Fruit fly (Drosophila melanogaster) whole organism, embryonic: ENCODE measurements around the gene CG32706.

ENCODE experiments used
- Antp ChIP-seq: fragments of 200-800 bp; sonication (Bioruptor generic); optimal IDR thresholded peaks from 3 replicates; lab custom pipeline; 2016; ENCODE audit warnings: missing biosample characterization, missing genetic modification characterization
- Blimp-1 ChIP-seq: fragments of 200-800 bp; sonication (Bioruptor generic); optimal IDR thresholded peaks from 3 replicates; lab custom pipeline; 2018; ENCODE audit warnings: missing biosample characterization, missing genetic modification characterization, mild to moderate bottlenecking, moderate library complexity, missing genetic modification reagents
- CG1024 ChIP-seq: fragments of 200-800 bp; sonication (Bioruptor generic); IDR thresholded peaks from 2 replicates; pipeline ENCODE4 v1.3.6; 2022; ENCODE audit warnings: missing biosample characterization, missing genetic modification characterization
- CG17186 ChIP-seq: fragments of 200-800 bp; sonication (Bioruptor generic); optimal IDR thresholded peaks from 3 replicates; lab custom pipeline; 2017; ENCODE audit warnings: missing biosample characterization, missing genetic modification reagents, missing genetic modification characterization
- CG17328 ChIP-seq: fragments of 200-800 bp; sonication (Bioruptor generic); IDR thresholded peaks from 2 replicates; pipeline ENCODE4 v1.3.6; 2022; ENCODE audit warnings: missing biosample characterization, missing genetic modification characterization
- CG17802 ChIP-seq: fragments of 200-800 bp; sonication (Bioruptor generic); optimal IDR thresholded peaks from 2 replicates; lab custom pipeline; 2018; ENCODE audit warnings: missing biosample characterization, mild to moderate bottlenecking, missing genetic modification characterization, moderate library complexity
- CG2129 ChIP-seq: fragments of 200-800 bp; sonication (Bioruptor generic); IDR thresholded peaks from 2 replicates; pipeline ENCODE4 v1.3.6; 2022; ENCODE audit warnings: missing biosample characterization, missing genetic modification characterization; ENCODE audit not compliant: partially characterized antibody
- CG2199 ChIP-seq: fragments of 200-800 bp; sonication (Bioruptor generic); IDR thresholded peaks from 3 replicates; pipeline ENCODE4 v1.3.6; 2022; ENCODE audit warnings: missing biosample characterization, missing genetic modification characterization
- CG30431 ChIP-seq: fragments of 200-800 bp; sonication (Bioruptor generic); optimal IDR thresholded peaks from 2 replicates; lab custom pipeline; 2017; ENCODE audit warnings: missing biosample characterization, missing genetic modification characterization
- CG32772 ChIP-seq: fragments of 200-800 bp; sonication (Bioruptor generic); IDR thresholded peaks from 2 replicates; pipeline ENCODE4 v1.3.6; 2022; ENCODE audit warnings: missing biosample characterization, missing genetic modification characterization
- CG34224 ChIP-seq: fragments of 200-800 bp; sonication (Bioruptor generic); IDR thresholded peaks from 3 replicates; pipeline ENCODE4 v1.3.6; 2022; ENCODE audit warnings: missing biosample characterization, missing genetic modification characterization; ENCODE audit not compliant: partially characterized antibody
- CG3995 ChIP-seq: fragments of 200-800 bp; sonication (Bioruptor generic); optimal IDR thresholded peaks from 3 replicates; lab custom pipeline; 2016; ENCODE audit warnings: missing biosample characterization, missing genetic modification characterization
- CG42726 ChIP-seq: fragments of 200-800 bp; sonication (Bioruptor generic); IDR thresholded peaks from 2 replicates; pipeline ENCODE4 v1.3.6; 2022; ENCODE audit warnings: missing biosample characterization, missing genetic modification characterization; ENCODE audit not compliant: partially characterized antibody
- CG4360 ChIP-seq: fragments of 200-800 bp; sonication (Bioruptor generic); IDR thresholded peaks from 2 replicates; pipeline ENCODE4 v1.3.6; 2022; ENCODE audit warnings: missing biosample characterization, missing genetic modification characterization
- CG6689 ChIP-seq: fragments of 200-800 bp; sonication (Bioruptor generic); IDR thresholded peaks from 2 replicates; pipeline ENCODE4 v1.3.6; 2022; ENCODE audit warnings: missing biosample characterization, missing genetic modification characterization
- CG7271 ChIP-seq: fragments of 200-800 bp; sonication (Bioruptor generic); optimal IDR thresholded peaks from 2 replicates; lab custom pipeline; 2018; ENCODE audit warnings: missing biosample characterization, mild to moderate bottlenecking, missing genetic modification characterization, moderate library complexity
- CG7839 ChIP-seq: fragments of 200-800 bp; sonication (Bioruptor generic); optimal IDR thresholded peaks from 3 replicates; lab custom pipeline; 2018; ENCODE audit warnings: missing biosample characterization, mild to moderate bottlenecking, missing genetic modification characterization, moderate library complexity
- CG8765 ChIP-seq: fragments of 200-800 bp; sonication (Bioruptor generic); IDR thresholded peaks from 2 replicates; pipeline ENCODE4 v1.3.6; 2022; ENCODE audit warnings: missing biosample characterization, missing genetic modification characterization
- Dref ChIP-seq: fragments of 200-800 bp; sonication (Bioruptor generic); IDR thresholded peaks from 2 replicates; pipeline ENCODE4 v1.3.6; 2022; ENCODE audit warnings: missing biosample characterization, missing genetic modification characterization
- Drgx ChIP-seq: fragments of 200-800 bp; sonication (Bioruptor generic); IDR thresholded peaks from 2 replicates; pipeline ENCODE4 v1.3.6; 2022; ENCODE audit warnings: missing biosample characterization, missing genetic modification characterization
- E2f2 ChIP-seq: fragments of 200-800 bp; sonication (Bioruptor generic); IDR thresholded peaks from 2 replicates; pipeline ENCODE4 v1.3.6; 2022; ENCODE audit warnings: missing biosample characterization, missing genetic modification characterization
- Ets97D ChIP-seq: fragments of 200-800 bp; sonication (Bioruptor generic); optimal IDR thresholded peaks from 3 replicates; lab custom pipeline; 2016; ENCODE audit warnings: missing biosample characterization, missing genetic modification characterization
- Hey ChIP-seq: fragments of 200-800 bp; sonication (Bioruptor generic); optimal IDR thresholded peaks from 3 replicates; lab custom pipeline; 2018; ENCODE audit warnings: missing biosample characterization, mild to moderate bottlenecking, missing genetic modification characterization
- Lhr ChIP-seq: fragments of 200-800 bp; sonication (Bioruptor generic); optimal IDR thresholded peaks from 3 replicates; lab custom pipeline; 2017; ENCODE audit warnings: mild to moderate bottlenecking, missing biosample characterization, missing genetic modification reagents, missing genetic modification characterization
- MBD-R2 ChIP-seq: fragments of 200-800 bp; sonication (Bioruptor generic); IDR thresholded peaks from 2 replicates; pipeline ENCODE4 v1.3.6; 2022; ENCODE audit warnings: missing biosample characterization, missing genetic modification characterization
- Myb ChIP-seq: fragments of 200-800 bp; sonication (Bioruptor generic); optimal IDR thresholded peaks from 2 replicates; lab custom pipeline; 2016; ENCODE audit warnings: missing biosample characterization, missing genetic modification characterization
- Nf-YC ChIP-seq: fragments of 200-800 bp; optimal IDR thresholded peaks from 3 replicates; lab custom pipeline; 2019; ENCODE audit warnings: missing biosample characterization, mild to moderate bottlenecking, missing genetic modification characterization, moderate library complexity
- PHDP ChIP-seq: fragments of 200-800 bp; sonication (Bioruptor generic); optimal IDR thresholded peaks from 3 replicates; lab custom pipeline; 2018; ENCODE audit warnings: missing biosample characterization, mild to moderate bottlenecking, missing genetic modification characterization, moderate library complexity
- Scr ChIP-seq: fragments of 200-800 bp; sonication (Bioruptor generic); IDR thresholded peaks from 2 replicates; pipeline ENCODE4 v1.3.6; 2022; ENCODE audit warnings: missing biosample characterization, missing genetic modification characterization; ENCODE audit not compliant: partially characterized antibody
- Xrp1 ChIP-seq: fragments of 200-800 bp; sonication (Bioruptor generic); IDR thresholded peaks from 2 replicates; pipeline ENCODE4 v1.3.6; 2022; ENCODE audit warnings: missing biosample characterization, missing genetic modification characterization
- al ChIP-seq: fragments of 200-800 bp; sonication (Bioruptor generic); IDR thresholded peaks from 2 replicates; pipeline ENCODE4 v1.3.6; 2022; ENCODE audit warnings: missing biosample characterization, missing genetic modification characterization
- bigmax ChIP-seq: fragments of 200-800 bp; sonication (Bioruptor generic); optimal IDR thresholded peaks from 2 replicates; lab custom pipeline; 2018; ENCODE audit warnings: missing biosample characterization, mild to moderate bottlenecking, missing genetic modification characterization
- btn ChIP-seq: fragments of 200-800 bp; sonication (Bioruptor generic); optimal IDR thresholded peaks from 2 replicates; lab custom pipeline; 2016; ENCODE audit warnings: missing biosample characterization, missing genetic modification characterization
- cato ChIP-seq: fragments of 200-800 bp; sonication (Bioruptor generic); optimal IDR thresholded peaks from 2 replicates; lab custom pipeline; 2016; ENCODE audit warnings: missing biosample characterization, missing genetic modification characterization, borderline replicate concordance
- chinmo ChIP-seq: fragments of 200-800 bp; sonication (Bioruptor generic); IDR thresholded peaks from 4 replicates; pipeline ENCODE4 v1.3.6; 2022; ENCODE audit warnings: missing biosample characterization, missing genetic modification characterization; ENCODE audit not compliant: partially characterized antibody
- chm ChIP-seq: fragments of 200-800 bp; sonication (Bioruptor generic); IDR thresholded peaks from 2 replicates; pipeline ENCODE4 v1.3.6; 2022; ENCODE audit warnings: missing biosample characterization, missing genetic modification characterization
- dm ChIP-seq: fragments of 200-800 bp; sonication (Bioruptor generic); optimal IDR thresholded peaks from 3 replicates; lab custom pipeline; 2016; ENCODE audit warnings: missing biosample characterization, missing genetic modification characterization
- dmrt99B ChIP-seq: fragments of 200-800 bp; sonication (Bioruptor generic); optimal IDR thresholded peaks from 2 replicates; lab custom pipeline; 2018; ENCODE audit warnings: missing biosample characterization, mild to moderate bottlenecking, missing genetic modification characterization, moderate library complexity
- eve ChIP-seq, 2 experiments: fragments of >200 bp; optimal IDR thresholded peaks; 2 replicates each; lab custom pipeline; 2017; ENCODE audit warnings: missing biosample characterization in 2 of 2, missing genetic modification characterization in 2 of 2
- eyg ChIP-seq: fragments of 200-800 bp; sonication (Bioruptor generic); optimal IDR thresholded peaks from 3 replicates; lab custom pipeline; 2016; ENCODE audit warnings: missing biosample characterization, missing genetic modification characterization
- ind ChIP-seq: fragments of 200-800 bp; sonication (Bioruptor generic); optimal IDR thresholded peaks from 3 replicates; lab custom pipeline; 2016; ENCODE audit warnings: missing biosample characterization, missing genetic modification characterization
- kni ChIP-seq: fragments of 200-800 bp; sonication (Bioruptor generic); optimal IDR thresholded peaks from 3 replicates; lab custom pipeline; 2017; ENCODE audit warnings: mild to moderate bottlenecking, missing biosample characterization, missing genetic modification reagents, missing genetic modification characterization
- knrl ChIP-seq: fragments of 200-800 bp; sonication (Bioruptor generic); IDR thresholded peaks from 3 replicates; pipeline ENCODE4 v1.3.6; 2022; ENCODE audit warnings: missing biosample characterization, missing genetic modification characterization; ENCODE audit not compliant: partially characterized antibody
- nmo ChIP-seq: fragments of 200-800 bp; sonication (Bioruptor generic); optimal IDR thresholded peaks from 2 replicates; lab custom pipeline; 2018; ENCODE audit warnings: missing biosample characterization, mild to moderate bottlenecking, missing genetic modification characterization, moderate library complexity
- p53 ChIP-seq: fragments of 200-800 bp; sonication (Bioruptor generic); optimal IDR thresholded peaks from 2 replicates; lab custom pipeline; 2016; ENCODE audit warnings: missing biosample characterization, missing genetic modification characterization
- peb ChIP-seq: fragments of 200-800 bp; sonication (Bioruptor generic); IDR thresholded peaks from 2 replicates; pipeline ENCODE4 v1.3.6; 2022; ENCODE audit warnings: missing biosample characterization, missing genetic modification characterization
- sisA ChIP-seq: fragments of 200-800 bp; sonication (Bioruptor generic); IDR thresholded peaks from 2 replicates; pipeline ENCODE4 v1.3.6; 2022; ENCODE audit warnings: missing biosample characterization, missing genetic modification characterization
- tgo ChIP-seq: fragments of 200-800 bp; sonication (Bioruptor generic); IDR thresholded peaks from 3 replicates; pipeline ENCODE4 v1.3.6; 2022; ENCODE audit warnings: missing biosample characterization, missing genetic modification characterization
- tup ChIP-seq: fragments of 200-800 bp; sonication (Bioruptor generic); optimal IDR thresholded peaks from 2 replicates; lab custom pipeline; 2016; ENCODE audit warnings: missing biosample characterization, mild to moderate bottlenecking, missing genetic modification characterization, moderate library complexity
- wdn ChIP-seq: fragments of 200-800 bp; sonication (Bioruptor generic); IDR thresholded peaks from 2 replicates; pipeline ENCODE4 v1.3.6; 2022; ENCODE audit warnings: missing biosample characterization, missing genetic modification characterization
- yki ChIP-seq: fragments of >200 bp; optimal IDR thresholded peaks from 3 replicates; lab custom pipeline; 2018

The CG32706 gene

DNA sequence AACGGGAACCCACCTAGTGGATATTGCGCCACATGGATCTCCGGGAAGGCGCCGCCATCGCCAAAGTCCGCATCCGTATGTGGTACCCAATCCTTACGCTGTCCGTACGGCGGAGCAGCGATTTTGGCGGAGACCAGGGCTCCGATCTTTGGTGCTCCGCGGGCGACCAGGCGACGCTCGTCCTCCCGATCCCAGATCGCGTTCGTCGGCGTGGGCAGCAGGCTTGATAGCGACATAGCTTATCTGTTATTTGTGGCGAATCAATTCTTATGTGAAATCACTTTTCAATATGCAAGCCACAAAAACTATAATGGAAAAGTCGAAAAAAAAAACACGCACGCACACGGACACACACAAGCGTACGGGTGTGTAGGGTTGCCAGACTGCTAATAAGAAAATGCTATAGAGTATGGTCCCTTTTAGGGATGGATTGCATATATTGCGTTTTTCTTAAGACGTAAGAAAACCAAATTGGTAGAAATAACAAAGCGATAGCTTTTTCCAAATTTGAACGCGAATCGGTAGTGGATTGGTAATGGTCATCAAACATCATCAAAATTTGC, 19.4 kb downstream of the CG32706 start, which contains the start of gene Bx42 (continued):
- TF ChIP-seq Dref (peak; percentile 38; the same call in 1 of the 2 replicates), btn (GFP tag; lab: Kevin White, UChicago) (no peak), Antp (no peak), Xrp1 (GFP tag; lab: Robert Waterston, UW) (no peak), Blimp-1 (GFP tag; lab: Kevin White, UChicago) (no peak), CG3995 (GFP tag; lab: Kevin White, UChicago) (no peak), ind (no peak), Scr (GFP tag; lab: Robert Waterston, UW) (no peak), CG34224 (GFP tag; lab: Robert Waterston, UW) (no peak), CG2199 (GFP tag; lab: Robert Waterston, UW) (no peak), CG4360 (GFP tag; lab: Robert Waterston, UW) (no peak), CG7839 (tag; lab: Kevin White, UChicago) (no peak), peb (no peak), kni (GFP tag; lab: Kevin White, UChicago) (no peak), CG17802 (no peak), Lhr (peak; percentile 31), yki (lab: Kevin White, UChicago) (no peak), sisA (GFP tag; lab: Robert Waterston, UW) (peak; percentile 3; the same call in 1 of the 2 replicates), al (GFP tag; lab: Robert Waterston, UW) (no peak), dmrt99B (tag; lab: Kevin White, UChicago) (no peak), chinmo (GFP tag; lab: Robert Waterston, UW) (no peak), MBD-R2 (peak; percentile 30), tgo (GFP tag; lab: Robert Waterston, UW) (no peak), CG1024 (no peak), nmo (GFP tag; lab: Kevin White, UChicago) (peak; percentile 21), Ets97D (GFP tag; lab: Kevin White, UChicago) (no peak), Hey (no peak), CG30431 (GFP tag; lab: Kevin White, UChicago) (no peak), p53 (GFP tag; lab: Kevin White, UChicago) (no peak), Drgx (GFP tag; lab: Robert Waterston, UW) (no peak), bigmax (GFP tag; lab: Kevin White, UChicago) (no peak), knrl (no peak), wdn (GFP tag; lab: Robert Waterston, UW) (no peak), CG32772 (GFP tag; lab: Robert Waterston, UW) (peak; percentile 52), CG7271 (no peak), eve (GFP tag; optimal IDR thresholded peaks at IDR 0.05; lab: Kevin White, UChicago) (no peak), chm (GFP tag; lab: Robert Waterston, UW) (no peak), E2f2 (0 out of 2 replicates have a peak, but pooled peaks have one; percentile 16), dm (peak; percentile 7), CG42726 (GFP tag; lab: Robert Waterston, UW) (peak; percentile 11; the same call in 1 of the 2 replicates), CG17186 (GFP tag; lab: Kevin White, UChicago) (no peak), CG6689 (GFP tag; lab: Robert Waterston, UW) (no peak), CG8765 (GFP tag; lab: Robert Waterston, UW) (no peak), CG17328 (no peak), cato (GFP tag; lab: Kevin White, UChicago) (no peak), eyg (GFP tag; lab: Kevin White, UChicago) (no peak), Nf-YC (tag; lab: Kevin White, UChicago) (no peak), PHDP (no peak), Myb (GFP tag; lab: Kevin White, UChicago) (peak; percentile 5), tup (GFP tag; lab: Kevin White, UChicago) (no peak), CG2129 (GFP tag; lab: Robert Waterston, UW) (no peak)
